Fruit fly (Drosophila melanogaster) whole organism, wandering third instar larva: ENCODE data around the gene Drgx.

ENCODE experiments used
- Abd-B ChIP-seq: fragments of >200 bp; optimal IDR thresholded peaks from 2 replicates; lab custom pipeline; 2017; ENCODE audit warnings: missing biosample characterization, missing genetic modification characterization
- CG32264 ChIP-seq: fragments of 200-800 bp; sonication (Bioruptor generic); optimal IDR thresholded peaks from 2 replicates; lab custom pipeline; 2016; ENCODE audit warnings: missing biosample characterization, missing genetic modification characterization
- CG9705 ChIP-seq: fragments of 200-800 bp; sonication (Bioruptor generic); optimal IDR thresholded peaks from 2 replicates; lab custom pipeline; 2018; ENCODE audit warnings: missing biosample characterization, mild to moderate bottlenecking, missing genetic modification characterization
- CrebA ChIP-seq: fragments of 200-800 bp; sonication (Bioruptor generic); optimal IDR thresholded peaks from 2 replicates; lab custom pipeline; 2016; ENCODE audit warnings: missing biosample characterization, mild to moderate bottlenecking, missing genetic modification characterization, borderline replicate concordance
- Dfd ChIP-seq: fragments of >200 bp; optimal IDR thresholded peaks from 2 replicates; lab custom pipeline; 2017; ENCODE audit warnings: missing biosample characterization, missing genetic modification characterization
- Dif ChIP-seq: fragments of 200-275, 200-300 bp; sonication (Bioruptor generic); optimal IDR thresholded peaks from 2 replicates; lab custom pipeline; 2018; ENCODE audit warnings: missing biosample characterization, missing genetic modification characterization; ENCODE audit not compliant: partially characterized antibody
- GATAd ChIP-seq: sonication (Bioruptor generic); optimal IDR thresholded peaks from 2 replicates; lab custom pipeline; 2016; ENCODE audit warnings: missing biosample characterization, missing genetic modification characterization
- HLH106 ChIP-seq: fragments of 200-800 bp; optimal IDR thresholded peaks from 3 replicates; lab custom pipeline; 2019; ENCODE audit warnings: missing biosample characterization, mild to moderate bottlenecking, missing genetic modification characterization, moderate library complexity
- Hnf4 ChIP-seq: fragments of 200-800 bp; sonication (Bioruptor generic); optimal IDR thresholded peaks from 2 replicates; lab custom pipeline; 2016; ENCODE audit warnings: missing biosample characterization, mild to moderate bottlenecking, missing genetic modification characterization
- Hr78 ChIP-seq: fragments of >200 bp; optimal IDR thresholded peaks from 2 replicates; lab custom pipeline; 2017; ENCODE audit warnings: missing biosample characterization, missing genetic modification characterization
- Hr83 ChIP-seq: fragments of 200-300 bp; sonication (Bioruptor generic); optimal IDR thresholded peaks from 2 replicates; lab custom pipeline; 2016; ENCODE audit warnings: missing biosample characterization, mild to moderate bottlenecking, missing genetic modification characterization, moderate library complexity; ENCODE audit not compliant: poor library complexity, severe bottlenecking
- Jra ChIP-seq: sonication (Bioruptor generic); optimal IDR thresholded peaks from 2 replicates; lab custom pipeline; 2016; ENCODE audit warnings: missing biosample characterization, missing genetic modification characterization
- Mio ChIP-seq: sonication (Bioruptor generic); optimal IDR thresholded peaks from 2 replicates; lab custom pipeline; 2016; ENCODE audit warnings: missing biosample characterization, missing genetic modification characterization
- Myc ChIP-seq: fragments of >200 bp; optimal IDR thresholded peaks from 2 replicates; lab custom pipeline; 2017
- N ChIP-seq: fragments of >200 bp; optimal IDR thresholded peaks from 2 replicates; lab custom pipeline; 2018; ENCODE audit warnings: missing biosample characterization, missing external identifiers, missing genetic modification characterization
- OdsH ChIP-seq: fragments of 200-800 bp; sonication (Bioruptor generic); optimal IDR thresholded peaks from 2 replicates; lab custom pipeline; 2016; ENCODE audit warnings: missing biosample characterization, mild to moderate bottlenecking, missing genetic modification characterization
- Rel ChIP-seq, 2 experiments: fragments of 200-800 bp; sonication (Bioruptor generic) in 1 of 2; optimal IDR thresholded peaks; 2 replicates in 1 of 2; 3 replicates in 1 of 2; lab custom pipeline; 2016 to 2019; ENCODE audit warnings: mild to moderate bottlenecking in 2 of 2, missing biosample characterization in 2 of 2, missing genetic modification characterization in 2 of 2, moderate library complexity in 1 of 2
- Sp1 ChIP-seq: fragments of 200-800 bp; sonication (Bioruptor generic); optimal IDR thresholded peaks from 3 replicates; lab custom pipeline; 2019; ENCODE audit warnings: missing biosample characterization, mild to moderate bottlenecking, missing genetic modification characterization, moderate library complexity
- Vsx2 ChIP-seq: fragments of 200-300, 225-300 bp; sonication (Bioruptor generic); optimal IDR thresholded peaks from 2 replicates; lab custom pipeline; 2018; ENCODE audit warnings: missing biosample characterization, missing genetic modification characterization; ENCODE audit not compliant: partially characterized antibody
- br ChIP-seq: fragments of 200-800 bp; sonication (Bioruptor generic); optimal IDR thresholded peaks from 2 replicates; lab custom pipeline; 2016; ENCODE audit warnings: missing biosample characterization, missing genetic modification characterization
- brk ChIP-seq: fragments of 200-800 bp; sonication (Bioruptor generic); optimal IDR thresholded peaks from 2 replicates; lab custom pipeline; 2016; ENCODE audit warnings: missing biosample characterization, mild to moderate bottlenecking, missing genetic modification characterization
- dl ChIP-seq, 2 experiments: fragments of 175-275, 200-275 bp in 1 of 2; fragments of 200-275 bp in 1 of 2; sonication (Bioruptor generic); optimal IDR thresholded peaks; lab custom pipeline; 2018; ENCODE audit warnings: mild to moderate bottlenecking in 2 of 2, missing biosample characterization in 2 of 2, missing genetic modification characterization in 2 of 2, moderate library complexity in 2 of 2; ENCODE audit not compliant: partially characterized antibody in 2 of 2, insufficient read depth in 1 of 2
- dmrt93B ChIP-seq: fragments of 200-800 bp; sonication (Bioruptor generic); optimal IDR thresholded peaks from 2 replicates; lab custom pipeline; 2018; ENCODE audit warnings: missing biosample characterization, mild to moderate bottlenecking, missing genetic modification characterization
- dsf ChIP-seq: sonication (Bioruptor generic); optimal IDR thresholded peaks from 2 replicates; lab custom pipeline; 2016; ENCODE audit warnings: missing biosample characterization, missing genetic modification characterization, borderline replicate concordance
- ey ChIP-seq: fragments of 200-800 bp; sonication (Bioruptor generic); optimal IDR thresholded peaks from 2 replicates; lab custom pipeline; 2016; ENCODE audit warnings: missing biosample characterization, missing genetic modification characterization
- foxo ChIP-seq, 2 experiments: fragments of 200-800 bp; sonication (Bioruptor generic); optimal IDR thresholded peaks; 2 replicates in 1 of 2; 3 replicates in 1 of 2; lab custom pipeline; 2016 to 2017; ENCODE audit warnings: missing biosample characterization in 2 of 2, missing genetic modification characterization in 2 of 2
- fru ChIP-seq: fragments of 200-800 bp; sonication (Bioruptor generic); optimal IDR thresholded peaks from 3 replicates; lab custom pipeline; 2016; ENCODE audit warnings: missing biosample characterization, mild to moderate bottlenecking, missing genetic modification characterization
- h ChIP-seq: fragments of 200-800 bp; sonication (Bioruptor generic); optimal IDR thresholded peaks from 3 replicates; lab custom pipeline; 2016; ENCODE audit warnings: missing biosample characterization, mild to moderate bottlenecking, missing genetic modification characterization
- jim ChIP-seq: fragments of 175-275, 200-325 bp; sonication (Bioruptor generic); optimal IDR thresholded peaks from 2 replicates; lab custom pipeline; 2016; ENCODE audit warnings: missing biosample characterization, mild to moderate bottlenecking, missing genetic modification characterization
- lola ChIP-seq: fragments of >200 bp; optimal IDR thresholded peaks from 2 replicates; lab custom pipeline; 2017; ENCODE audit warnings: missing biosample characterization, missing genetic modification characterization
- pan ChIP-seq: fragments of >200 bp; optimal IDR thresholded peaks from 2 replicates; lab custom pipeline; 2017
- psq ChIP-seq: fragments of 200-800 bp; sonication (Bioruptor generic); optimal IDR thresholded peaks from 3 replicates; lab custom pipeline; 2017; ENCODE audit warnings: missing biosample characterization, mild to moderate bottlenecking, missing genetic modification characterization, moderate library complexity
- rgr ChIP-seq: fragments of 200-800 bp; sonication (Bioruptor generic); optimal IDR thresholded peaks from 3 replicates; lab custom pipeline; 2016; ENCODE audit warnings: missing biosample characterization, mild to moderate bottlenecking, missing genetic modification characterization
- sage ChIP-seq: fragments of 200-800 bp; sonication (Bioruptor generic); optimal IDR thresholded peaks from 2 replicates; lab custom pipeline; 2016; ENCODE audit warnings: missing biosample characterization, mild to moderate bottlenecking, missing genetic modification characterization
- sv ChIP-seq: fragments of 200-800 bp; sonication (Bioruptor generic); optimal IDR thresholded peaks from 3 replicates; lab custom pipeline; 2016; ENCODE audit warnings: missing biosample characterization, missing genetic modification characterization
- tai ChIP-seq: sonication (Bioruptor generic); optimal IDR thresholded peaks from 2 replicates; lab custom pipeline; 2016; ENCODE audit warnings: missing biosample characterization, missing genetic modification characterization
- usp ChIP-seq: fragments of >200 bp; optimal IDR thresholded peaks from 2 replicates; lab custom pipeline; 2017; ENCODE audit warnings: missing biosample characterization, missing genetic modification characterization
- woc ChIP-seq: sonication (Bioruptor generic); optimal IDR thresholded peaks from 2 replicates; lab custom pipeline; 2016; ENCODE audit warnings: missing biosample characterization, mild to moderate bottlenecking, missing genetic modification characterization

The Drgx gene

dm6 chr2L:3629466-3629865, 33.1 kb upstream of the Drgx start:
- TF ChIP-seq jim (GFP tag; lab: Kevin White, UChicago), result no peak
- no peak for TF ChIP-seq Dif (GFP tag; lab: Kevin White, UChicago)
- no peak for TF ChIP-seq dmrt93B
- TF ChIP-seq usp (GFP tag; lab: Kevin White, UChicago), result no peak
- no peak for TF ChIP-seq Dfd (GFP tag; lab: Kevin White, UChicago)
- no peak for TF ChIP-seq Jra (GFP tag; lab: Kevin White, UChicago)
- TF ChIP-seq foxo (GFP tag; optimal IDR thresholded peaks at IDR 0.05; lab: Kevin White, UChicago), result peak in 1 of 2 experiments; percentile 69
- peak; percentile 73 for TF ChIP-seq h
- no peak for TF ChIP-seq lola
- no peak for TF ChIP-seq Rel (GFP tag; optimal IDR thresholded peaks at IDR 0.05; lab: Kevin White, UChicago)
- no peak for TF ChIP-seq Rel (tag; optimal IDR thresholded peaks at IDR 0.05; lab: Kevin White, UChicago)
- TF ChIP-seq GATAd (GFP tag; lab: Kevin White, UChicago), result no peak
- no peak for TF ChIP-seq CG9705 (GFP tag; lab: Kevin White, UChicago)
- TF ChIP-seq sage (GFP tag; lab: Kevin White, UChicago), result no peak
- TF ChIP-seq pan, result no peak
- no peak for TF ChIP-seq sv (GFP tag; lab: Kevin White, UChicago)
- peak; percentile 57 for TF ChIP-seq OdsH (GFP tag; lab: Kevin White, UChicago)
- TF ChIP-seq Mio, result no peak
- peak; percentile 19 for TF ChIP-seq CG32264 (GFP tag; lab: Kevin White, UChicago)
- peak; percentile 56 for TF ChIP-seq rgr (GFP tag; lab: Kevin White, UChicago)
- no peak for TF ChIP-seq tai
- peak; percentile 77 for TF ChIP-seq fru
- TF ChIP-seq Vsx2 (GFP tag; lab: Kevin White, UChicago), result no peak
- no peak for TF ChIP-seq dl (GFP tag; optimal IDR thresholded peaks at IDR 0.05; lab: Kevin White, UChicago; ENCODE audit: insufficient read depth in 1 of 2, partially characterized antibody in 2 of 2)
- no peak for TF ChIP-seq Hnf4 (GFP tag; lab: Kevin White, UChicago)
- no peak for TF ChIP-seq CrebA (GFP tag; lab: Kevin White, UChicago)
- peak; percentile 56 for TF ChIP-seq br
- no peak for TF ChIP-seq Hr78 (GFP tag; lab: Kevin White, UChicago)
- no peak for TF ChIP-seq dsf (GFP tag; lab: Kevin White, UChicago)
- no peak for TF ChIP-seq Myc
- no peak for TF ChIP-seq Abd-B
- peak; percentile 63 for TF ChIP-seq ey (GFP tag; lab: Kevin White, UChicago)
- TF ChIP-seq HLH106 (tag; lab: Kevin White, UChicago), result peak; percentile 4
- peak; percentile 9 for TF ChIP-seq Sp1 (GFP tag; lab: Kevin White, UChicago)
- TF ChIP-seq Hr83 (GFP tag; lab: Kevin White, UChicago), result no peak
- no peak for TF ChIP-seq N (GFP tag; lab: Kevin White, UChicago)
- peak; percentile 51 for TF ChIP-seq woc (GFP tag; lab: Kevin White, UChicago)
- peak; percentile 39 for TF ChIP-seq psq (GFP tag; lab: Kevin White, UChicago)
- TF ChIP-seq brk (GFP tag; lab: Kevin White, UChicago), result no peak

dm6 chr2L:3630763-3631162, 31.8 kb upstream of the Drgx start:
- TF ChIP-seq tai (no peak), Rel (GFP tag; optimal IDR thresholded peaks at IDR 0.05; lab: Kevin White, UChicago) (no peak), Rel (tag; optimal IDR thresholded peaks at IDR 0.05; lab: Kevin White, UChicago) (no peak), Sp1 (GFP tag; lab: Kevin White, UChicago) (no peak), CG32264 (GFP tag; lab: Kevin White, UChicago) (no peak), OdsH (GFP tag; lab: Kevin White, UChicago) (no peak), HLH106 (tag; lab: Kevin White, UChicago) (no peak), Abd-B (no peak), sage (GFP tag; lab: Kevin White, UChicago) (no peak), CG9705 (GFP tag; lab: Kevin White, UChicago) (no peak), Mio (no peak), N (GFP tag; lab: Kevin White, UChicago) (no peak)
